Worm (Caenorhabditis elegans) whole organism, midembryonic: ENCODE measurements around the gene acaa-2.

ENCODE experiments used
- T22C8.4 ChIP-seq: fragments of 200-800 bp; sonication (Bioruptor generic); IDR thresholded peaks from 2 replicates; pipeline ENCODE4 v1.3.6; 2022; ENCODE audit warnings: missing genetic modification characterization, missing compliant biosample characterization
- cog-1 ChIP-seq: sonication (generic microtip); optimal IDR thresholded peaks from 2 replicates; lab custom pipeline; 2016; ENCODE audit warnings: missing genetic modification characterization, missing compliant biosample characterization
- flt-1 ChIP-seq: fragments of 200-800 bp; sonication (Bioruptor generic); IDR thresholded peaks from 2 replicates; pipeline ENCODE4 v1.3.6; 2022; ENCODE audit warnings: missing genetic modification characterization, missing compliant biosample characterization
- klf-2 ChIP-seq: fragments of 200-800 bp; sonication (Bioruptor generic); conservative IDR thresholded peaks from 2 replicates; pipeline ENCODE4 v1.3.6; 2022; ENCODE audit warnings: missing genetic modification reagents, missing genetic modification characterization, missing compliant biosample characterization
- med-1 ChIP-seq: sonication (generic microtip); optimal IDR thresholded peaks from 2 replicates; lab custom pipeline; 2017; ENCODE audit warnings: missing genetic modification characterization, mild to moderate bottlenecking, missing compliant biosample characterization, antibody characterized with exemption, missing genetic modification reagents; ENCODE audit not compliant: insufficient read depth
- ref-1 ChIP-seq: fragments of 200-800 bp; sonication (Bioruptor generic); conservative IDR thresholded peaks from 2 replicates; pipeline ENCODE4 v1.3.6; 2022; ENCODE audit warnings: missing genetic modification reagents, missing genetic modification characterization, missing compliant biosample characterization
- tab-1 ChIP-seq: fragments of 200-800 bp; sonication (Bioruptor generic); IDR thresholded peaks from 2 replicates; pipeline ENCODE4 v1.3.6; 2022; ENCODE audit warnings: missing genetic modification characterization, missing compliant biosample characterization
- ztf-23 ChIP-seq: fragments of 200-800 bp; sonication (Bioruptor generic); IDR thresholded peaks from 2 replicates; pipeline ENCODE4 v1.3.6; 2022; ENCODE audit warnings: missing genetic modification reagents, missing genetic modification characterization, missing compliant biosample characterization
- ztf-29 ChIP-seq: fragments of 200-800 bp; sonication (Bioruptor generic); IDR thresholded peaks from 2 replicates; pipeline ENCODE4 v1.3.6; 2022; ENCODE audit warnings: missing genetic modification reagents, missing genetic modification characterization, missing compliant biosample characterization

Gene acaa-2

ce11 chrIII:13314636-13315035 is 30.1 kb upstream of the acaa-2 start:
- TF ChIP-seq cog-1 (tag; lab: Kevin White, UChicago) (no peak), ref-1 (GFP tag; lab: Robert Waterston, UW) (no peak), flt-1 (no peak), klf-2 (GFP tag; lab: Robert Waterston, UW) (no peak), tab-1 (GFP tag; lab: Robert Waterston, UW) (no peak), ztf-23 (GFP tag; lab: Robert Waterston, UW) (no peak), ztf-29 (GFP tag; lab: Robert Waterston, UW) (no peak), T22C8.4 (GFP tag; lab: Robert Waterston, UW) (no peak), med-1 (GFP tag; lab: Kevin White, UChicago) (no peak)

ce11 chrIII:13315071-13315470 is 29.7 kb upstream of the acaa-2 start, which contains the start of gene dph-7:
TSS of gene dph-7 (plus strand) at chrIII:13315123.
- TF ChIP-seq ztf-29 (GFP tag; lab: Robert Waterston, UW): no peak
- no peak for TF ChIP-seq klf-2 (GFP tag; lab: Robert Waterston, UW)
- TF ChIP-seq cog-1 (tag; lab: Kevin White, UChicago): no peak
- TF ChIP-seq flt-1: no peak
- no peak for TF ChIP-seq med-1 (GFP tag; lab: Kevin White, UChicago)
- TF ChIP-seq ztf-23 (GFP tag; lab: Robert Waterston, UW): no peak
- no peak for TF ChIP-seq T22C8.4 (GFP tag; lab: Robert Waterston, UW)

- TF ChIP-seq ref-1 (GFP tag; lab: Robert Waterston, UW): no peak
- no peak for TF ChIP-seq T22C8.4 (GFP tag; lab: Robert Waterston, UW)
- no peak for TF ChIP-seq flt-1
- TF ChIP-seq ztf-23 (GFP tag; lab: Robert Waterston, UW): no peak
- TF ChIP-seq ztf-29 (GFP tag; lab: Robert Waterston, UW): no peak
- no peak for TF ChIP-seq cog-1 (tag; lab: Kevin White, UChicago)
- TF ChIP-seq med-1 (GFP tag; lab: Kevin White, UChicago): no peak
- no peak for TF ChIP-seq klf-2 (GFP tag; lab: Robert Waterston, UW)
- TF ChIP-seq tab-1 (GFP tag; lab: Robert Waterston, UW): no peak
Measured at ce11 chrIII:13316935-13317334, 27.8 kb upstream of the acaa-2 start.

- TF ChIP-seq ztf-23 (GFP tag; lab: Robert Waterston, UW) (no peak), med-1 (GFP tag; lab: Kevin White, UChicago) (no peak), ref-1 (GFP tag; lab: Robert Waterston, UW) (no peak), flt-1 (no peak)
Measured at ce11 chrIII:13317383-13317911, 27.3 kb upstream of the acaa-2 start.

ce11 chrIII:13322578-13322977 is 22.2 kb upstream of the acaa-2 start, which contains the start of gene F53A2.11:
TSS of gene F53A2.11 (minus strand) at chrIII:13322678.
- TF ChIP-seq T22C8.4 (GFP tag; lab: Robert Waterston, UW) (no peak), ref-1 (GFP tag; lab: Robert Waterston, UW) (no peak), tab-1 (GFP tag; lab: Robert Waterston, UW) (no peak), ztf-23 (GFP tag; lab: Robert Waterston, UW) (no peak), cog-1 (tag; lab: Kevin White, UChicago) (no peak), ztf-29 (GFP tag; lab: Robert Waterston, UW) (no peak), med-1 (GFP tag; lab: Kevin White, UChicago) (no peak), flt-1 (no peak), klf-2 (GFP tag; lab: Robert Waterston, UW) (no peak)

ce11 chrIII:13324739-13325138 is 20.0 kb upstream of the acaa-2 start, which contains the start of gene F53A2.1:
TSS of gene F53A2.1 (minus strand) at chrIII:13324839.
- no peak for TF ChIP-seq med-1 (GFP tag; lab: Kevin White, UChicago)
- TF ChIP-seq cog-1 (tag; lab: Kevin White, UChicago): no peak
- TF ChIP-seq ztf-23 (GFP tag; lab: Robert Waterston, UW): no peak
- no peak for TF ChIP-seq ref-1 (GFP tag; lab: Robert Waterston, UW)
- TF ChIP-seq ztf-29 (GFP tag; lab: Robert Waterston, UW): no peak
- TF ChIP-seq flt-1: no peak
- no peak for TF ChIP-seq tab-1 (GFP tag; lab: Robert Waterston, UW)
- TF ChIP-seq T22C8.4 (GFP tag; lab: Robert Waterston, UW): no peak
- TF ChIP-seq klf-2 (GFP tag; lab: Robert Waterston, UW): no peak

- TF ChIP-seq flt-1 (no peak), klf-2 (GFP tag; lab: Robert Waterston, UW) (no peak), tab-1 (GFP tag; lab: Robert Waterston, UW) (no peak), ref-1 (GFP tag; lab: Robert Waterston, UW) (no peak), cog-1 (tag; lab: Kevin White, UChicago) (no peak), ztf-29 (GFP tag; lab: Robert Waterston, UW) (no peak), T22C8.4 (GFP tag; lab: Robert Waterston, UW) (no peak), med-1 (GFP tag; lab: Kevin White, UChicago) (no peak), ztf-23 (GFP tag; lab: Robert Waterston, UW) (no peak)
Measured at ce11 chrIII:13328911-13329310, 15.8 kb upstream of the acaa-2 start.

- TF ChIP-seq ztf-23 (GFP tag; lab: Robert Waterston, UW): no peak
- no peak for TF ChIP-seq tab-1 (GFP tag; lab: Robert Waterston, UW)
- TF ChIP-seq cog-1 (tag; lab: Kevin White, UChicago): no peak
- no peak for TF ChIP-seq flt-1
- no peak for TF ChIP-seq T22C8.4 (GFP tag; lab: Robert Waterston, UW)
- TF ChIP-seq ref-1 (GFP tag; lab: Robert Waterston, UW): no peak
- TF ChIP-seq ztf-29 (GFP tag; lab: Robert Waterston, UW): no peak
Measured at ce11 chrIII:13333754-13334153, 11.0 kb upstream of the acaa-2 start, which contains the start of gene sdz-20. TSS of gene sdz-20 (plus strand) at chrIII:13334054.

ce11 chrIII:13339672-13340071 is 5.1 kb upstream of the acaa-2 start, which contains the start of gene F53A2.3:
TSS of gene F53A2.3 (minus strand) at chrIII:13339772.
- TF ChIP-seq med-1 (GFP tag; lab: Kevin White, UChicago) (no peak), tab-1 (GFP tag; lab: Robert Waterston, UW) (no peak), cog-1 (tag; lab: Kevin White, UChicago) (no peak), ztf-23 (GFP tag; lab: Robert Waterston, UW) (no peak), ref-1 (GFP tag; lab: Robert Waterston, UW) (no peak), T22C8.4 (GFP tag; lab: Robert Waterston, UW) (no peak), ztf-29 (GFP tag; lab: Robert Waterston, UW) (no peak), flt-1 (no peak), klf-2 (GFP tag; lab: Robert Waterston, UW) (no peak)
